Worm (Caenorhabditis elegans) whole organism, L3 larva: ENCODE measurements around the gene gpa-2.
"Not testable (repeated sequence)": the region's sequence is repeated elsewhere in the genome, so short reads cannot be mapped to it uniquely, and the experiment has no call there.

Experiments
- R02D3.7 ChIP-seq: fragments of 150-350 bp; optimal IDR thresholded peaks from 2 replicates; lab custom pipeline; 2014; ENCODE audit warnings: missing biosample characterization, missing genetic modification characterization
- ZK546.5 ChIP-seq: sonication (generic microtip); optimal IDR thresholded peaks from 2 replicates; lab custom pipeline; 2017; ENCODE audit warnings: missing biosample characterization, missing genetic modification characterization
- aly-2 ChIP-seq: fragments of 150-350 bp; optimal IDR thresholded peaks from 2 replicates; lab custom pipeline; 2014; ENCODE audit warnings: missing biosample characterization, missing genetic modification characterization
- ama-1 ChIP-seq: fragments of 150-350 bp; optimal IDR thresholded peaks from 2 replicates; lab custom pipeline; 2018
- ceh-28 ChIP-seq: fragments of 150-350 bp; optimal IDR thresholded peaks from 2 replicates; lab custom pipeline; 2014; ENCODE audit warnings: missing biosample characterization, missing genetic modification reagents, missing genetic modification characterization
- ceh-82 ChIP-seq: fragments of 150-350 bp; optimal IDR thresholded peaks from 2 replicates; lab custom pipeline; 2014; ENCODE audit warnings: missing biosample characterization, missing genetic modification characterization
- ceh-9 ChIP-seq: sonication (generic microtip); optimal IDR thresholded peaks from 2 replicates; lab custom pipeline; 2018; ENCODE audit warnings: missing biosample characterization, missing genetic modification characterization
- egl-27 ChIP-seq: sonication (generic microtip); optimal IDR thresholded peaks from 4 replicates; lab custom pipeline; 2017; ENCODE audit warnings: missing biosample characterization, missing genetic modification reagents, missing genetic modification characterization
- egl-5 ChIP-seq: fragments of 150-350 bp; optimal IDR thresholded peaks from 2 replicates; lab custom pipeline; 2017; ENCODE audit warnings: missing biosample characterization, missing genetic modification reagents, missing genetic modification characterization, inconsistent platforms
- elt-1 ChIP-seq: fragments of 150-350 bp; optimal IDR thresholded peaks from 2 replicates; lab custom pipeline; 2014; ENCODE audit warnings: missing biosample characterization, missing genetic modification characterization
- elt-2 ChIP-seq: sonication (generic microtip); optimal IDR thresholded peaks from 2 replicates; lab custom pipeline; 2016; ENCODE audit warnings: missing genetic modification reagents, mild to moderate bottlenecking, missing genetic modification characterization, missing compliant biosample characterization
- elt-3 ChIP-seq, 3 experiments: fragments of 150-350 bp in 1 of 3; sonication (generic microtip) in 2 of 3; optimal IDR thresholded peaks; 2 replicates in 2 of 3; 4 replicates in 1 of 3; lab custom pipeline; 2014 to 2017; ENCODE audit warnings: missing biosample characterization in 3 of 3, missing genetic modification characterization in 3 of 3
- eor-1 ChIP-seq, 2 experiments: fragments of 150-350 bp; optimal IDR thresholded peaks; 2 replicates each; lab custom pipeline; 2014 to 2018; ENCODE audit warnings: missing biosample characterization in 2 of 2, missing genetic modification characterization in 2 of 2
- fkh-10 ChIP-seq: sonication (generic microtip); optimal IDR thresholded peaks from 2 replicates; lab custom pipeline; 2017; ENCODE audit warnings: missing biosample characterization, missing genetic modification reagents, missing genetic modification characterization
- fkh-2 ChIP-seq: fragments of 150-350 bp; optimal IDR thresholded peaks from 2 replicates; lab custom pipeline; 2014; ENCODE audit warnings: missing biosample characterization, missing genetic modification reagents, missing genetic modification characterization
- hmg-11 ChIP-seq: sonication (generic microtip); optimal IDR thresholded peaks from 2 replicates; lab custom pipeline; 2016; ENCODE audit warnings: missing genetic modification characterization, missing compliant biosample characterization
- jun-1 ChIP-seq: fragments of 150-350 bp; optimal IDR thresholded peaks from 2 replicates; lab custom pipeline; 2014; ENCODE audit warnings: missing biosample characterization, missing genetic modification reagents, missing genetic modification characterization
- lin-15B ChIP-seq: fragments of 150-350 bp; optimal IDR thresholded peaks from 2 replicates; lab custom pipeline; 2014; ENCODE audit warnings: missing biosample characterization, missing genetic modification characterization
- lin-39 ChIP-seq: fragments of 150-350 bp; optimal IDR thresholded peaks from 2 replicates; lab custom pipeline; 2018; ENCODE audit warnings: missing biosample characterization, missing genetic modification reagents, missing genetic modification characterization
- lsy-12 ChIP-seq: sonication (generic microtip); optimal IDR thresholded peaks from 2 replicates; lab custom pipeline; 2016; ENCODE audit warnings: mild to moderate bottlenecking, missing genetic modification characterization, missing compliant biosample characterization
- mdl-1 ChIP-seq: fragments of 150-350 bp; optimal IDR thresholded peaks from 2 replicates; lab custom pipeline; 2014; ENCODE audit warnings: missing biosample characterization, missing genetic modification characterization
- mml-1 ChIP-seq: fragments of 150-350 bp; sonication (generic microtip); optimal IDR thresholded peaks from 3 replicates; lab custom pipeline; 2014; ENCODE audit warnings: missing biosample characterization, missing genetic modification characterization
- nfya-1 ChIP-seq: sonication (generic microtip); optimal IDR thresholded peaks from 2 replicates; lab custom pipeline; 2017; ENCODE audit warnings: missing genetic modification characterization, mild to moderate bottlenecking, missing compliant biosample characterization, antibody characterized with exemption, moderate library complexity; ENCODE audit not compliant: insufficient read depth
- nhr-11 ChIP-seq: fragments of 150-350 bp; optimal IDR thresholded peaks from 2 replicates; lab custom pipeline; 2014; ENCODE audit warnings: missing biosample characterization, missing genetic modification characterization
- nhr-12 ChIP-seq: fragments of 150-350 bp; optimal IDR thresholded peaks from 2 replicates; lab custom pipeline; 2014; ENCODE audit warnings: missing biosample characterization, missing genetic modification characterization
- nhr-23 ChIP-seq: fragments of 150-350 bp; optimal IDR thresholded peaks from 2 replicates; lab custom pipeline; 2014; ENCODE audit warnings: missing biosample characterization, missing genetic modification reagents, missing genetic modification characterization
- nhr-237 ChIP-seq: fragments of 150-350 bp; optimal IDR thresholded peaks from 2 replicates; lab custom pipeline; 2014; ENCODE audit warnings: missing biosample characterization, missing genetic modification characterization
- nhr-28 ChIP-seq: fragments of 150-350 bp; optimal IDR thresholded peaks from 2 replicates; lab custom pipeline; 2014; ENCODE audit warnings: missing biosample characterization, missing genetic modification characterization
- nhr-67 ChIP-seq: fragments of 150-350 bp; optimal IDR thresholded peaks from 2 replicates; lab custom pipeline; 2014; ENCODE audit warnings: missing biosample characterization, missing genetic modification characterization
- nhr-76 ChIP-seq: fragments of 150-350 bp; sonication (generic microtip); optimal IDR thresholded peaks from 5 replicates; lab custom pipeline; 2014; ENCODE audit warnings: missing biosample characterization, missing genetic modification characterization
- nhr-77 ChIP-seq: fragments of 150-350 bp; optimal IDR thresholded peaks from 2 replicates; lab custom pipeline; 2014; ENCODE audit warnings: missing biosample characterization, missing genetic modification characterization
- pha-4 ChIP-seq: fragments of 150-350 bp; optimal IDR thresholded peaks from 2 replicates; lab custom pipeline; 2014; ENCODE audit warnings: missing biosample characterization, missing genetic modification reagents, missing genetic modification characterization
- pqm-1 ChIP-seq: fragments of 150-350 bp; optimal IDR thresholded peaks from 2 replicates; lab custom pipeline; 2017; ENCODE audit warnings: missing biosample characterization, missing genetic modification characterization, inconsistent platforms
- sea-2 ChIP-seq: fragments of 150-350 bp; sonication (generic microtip); optimal IDR thresholded peaks from 4 replicates; lab custom pipeline; 2014; ENCODE audit warnings: missing biosample characterization, missing genetic modification reagents, missing genetic modification characterization
- skn-1 ChIP-seq: fragments of 150-350 bp; optimal IDR thresholded peaks from 2 replicates; lab custom pipeline; 2014; ENCODE audit warnings: missing biosample characterization, missing genetic modification characterization
- tbx-2 ChIP-seq: sonication (generic microtip); optimal IDR thresholded peaks from 2 replicates; lab custom pipeline; 2016; ENCODE audit warnings: mild to moderate bottlenecking, missing genetic modification characterization, missing compliant biosample characterization
- unc-39 ChIP-seq: sonication (generic microtip); optimal IDR thresholded peaks from 4 replicates; lab custom pipeline; 2017; ENCODE audit warnings: missing biosample characterization, missing genetic modification characterization
- unc-62 ChIP-seq: fragments of 150-350 bp; sonication (generic microtip); optimal IDR thresholded peaks from 4 replicates; lab custom pipeline; 2014; ENCODE audit warnings: missing biosample characterization, missing genetic modification reagents, missing genetic modification characterization
- zag-1 ChIP-seq: fragments of 150-350 bp; optimal IDR thresholded peaks from 2 replicates; lab custom pipeline; 2014; ENCODE audit warnings: missing biosample characterization, missing genetic modification characterization
- ztf-11 ChIP-seq: fragments of 150-350 bp; optimal IDR thresholded peaks from 2 replicates; lab custom pipeline; 2014; ENCODE audit warnings: missing biosample characterization, missing genetic modification characterization
- ztf-4 ChIP-seq: fragments of 150-350 bp; optimal IDR thresholded peaks from 2 replicates; lab custom pipeline; 2014; ENCODE audit warnings: missing biosample characterization, missing genetic modification characterization

gpa-2 gene

ce11 chrV:8334360-8334759 lies 36.4 kb upstream of the gpa-2 start, which contains the start of gene tmd-2:
Gene tmd-2 (plus strand): TSS chrV:8334660.
- no peak for TF ChIP-seq fkh-10 (GFP tag; lab: Kevin White, UChicago)
- no peak for TF ChIP-seq ztf-11 (tag; lab: Kevin White, UChicago)

ce11 chrV:8335620-8336019 lies 35.2 kb upstream of the gpa-2 start:
- TF ChIP-seq elt-3 (tag; optimal IDR thresholded peaks at IDR 0.05; lab: Kevin White, UChicago) (no peak), lin-15B (tag; lab: Kevin White, UChicago) (no peak), elt-1 (tag; lab: Kevin White, UChicago) (no peak), R02D3.7 (tag; lab: Kevin White, UChicago) (no peak), lsy-12 (tag; lab: Kevin White, UChicago) (no peak)

ce11 chrV:8340924-8341323 lies 29.9 kb upstream of the gpa-2 start, which contains the start of gene C08D8.7:
Gene C08D8.7 (plus strand): TSS chrV:8341224.
- not testable (repeated sequence) for TF ChIP-seq zag-1, nhr-67, elt-2 (tag; lab: Kevin White, UChicago)

- TF ChIP-seq ceh-82 (no peak), aly-2 (tag; lab: Kevin White, UChicago) (no peak), elt-1 (tag; lab: Kevin White, UChicago) (no peak), ZK546.5 (no peak), skn-1 (no peak), R02D3.7 (tag; lab: Kevin White, UChicago) (no peak), unc-39 (tag; lab: Kevin White, UChicago) (no peak), eor-1 (tag; optimal IDR thresholded peaks at IDR 0.05; lab: Kevin White, UChicago) (no peak), pqm-1 (no peak), egl-5 (tag; lab: Kevin White, UChicago) (no peak), elt-2 (tag; lab: Kevin White, UChicago) (no peak), pha-4 (no peak), nhr-67 (tag; lab: Kevin White, UChicago) (no peak)
Observed at ce11 chrV:8342416-8342815, 28.4 kb upstream of the gpa-2 start.

ce11 chrV:8345436-8345835 lies 25.4 kb upstream of the gpa-2 start, which contains the start of gene C08D8.1:
Gene C08D8.1 (plus strand): TSS chrV:8345759.
- TF ChIP-seq nfya-1 (tag; lab: Kevin White, UChicago) (no peak), fkh-2 (no peak), ceh-82 (no peak), nhr-23 (tag; lab: Kevin White, UChicago) (no peak), jun-1 (tag; lab: Kevin White, UChicago) (no peak), elt-1 (tag; lab: Kevin White, UChicago) (no peak), lin-15B (tag; lab: Kevin White, UChicago) (no peak)

- TF ChIP-seq egl-5 (tag; lab: Kevin White, UChicago): no peak
- peak in 1 of 3 experiments; percentile 14 for TF ChIP-seq elt-3 (tag; optimal IDR thresholded peaks at IDR 0.05; lab: Kevin White, UChicago)
- TF ChIP-seq hmg-11 (tag; lab: Kevin White, UChicago): peak; percentile 78
- TF ChIP-seq tbx-2 (tag; lab: Kevin White, UChicago): peak; percentile 74
- peak; percentile 9 for TF ChIP-seq zag-1 (tag; lab: Kevin White, UChicago)
- TF ChIP-seq fkh-10 (GFP tag; lab: Kevin White, UChicago): no peak
- peak; percentile 75 for TF ChIP-seq ceh-28 (tag; lab: Kevin White, UChicago)
- TF ChIP-seq ztf-11 (tag; lab: Kevin White, UChicago): no peak
- peak; percentile 45 for TF ChIP-seq unc-62 (GFP tag; lab: Kevin White, UChicago)
- TF ChIP-seq nhr-237 (tag; lab: Kevin White, UChicago): no peak
- no peak for TF ChIP-seq ZK546.5
- peak; percentile 98 for TF ChIP-seq ama-1 (lab: Kevin White, UChicago)
- TF ChIP-seq mdl-1: no peak
- no peak for TF ChIP-seq ztf-4
- no peak for TF ChIP-seq fkh-2
- TF ChIP-seq nhr-67 (tag; lab: Kevin White, UChicago): no peak
- no peak for TF ChIP-seq nhr-28 (tag; lab: Kevin White, UChicago)
- TF ChIP-seq ceh-9 (tag; lab: Kevin White, UChicago): no peak
- TF ChIP-seq lin-39 (tag; lab: Kevin White, UChicago): peak; percentile 74
- peak; percentile 19 for TF ChIP-seq elt-1 (tag; lab: Kevin White, UChicago)
- TF ChIP-seq nfya-1 (tag; lab: Kevin White, UChicago): peak; percentile 94
- TF ChIP-seq pqm-1: peak; percentile 84
- TF ChIP-seq lsy-12 (tag; lab: Kevin White, UChicago): peak; percentile 36
- TF ChIP-seq nhr-12 (tag; lab: Kevin White, UChicago): no peak
- TF ChIP-seq eor-1 (tag; optimal IDR thresholded peaks at IDR 0.05; lab: Kevin White, UChicago): no peak
- TF ChIP-seq sea-2 (GFP tag; lab: Kevin White, UChicago): no peak
- TF ChIP-seq egl-27 (tag; lab: Kevin White, UChicago): peak; percentile 63
- peak; percentile 29 for TF ChIP-seq aly-2 (tag; lab: Kevin White, UChicago)
- TF ChIP-seq nhr-76 (tag; lab: Kevin White, UChicago): no peak
- TF ChIP-seq skn-1: peak; percentile 68
- peak; percentile 45 for TF ChIP-seq nhr-77 (tag; lab: Kevin White, UChicago)
- no peak for TF ChIP-seq nhr-11
- no peak for TF ChIP-seq mml-1 (tag; lab: Kevin White, UChicago)
Observed at ce11 chrV:8348959-8349389, 21.8 kb upstream of the gpa-2 start.
